Fruit fly (Drosophila melanogaster) whole organism, prepupa: Measurements from ENCODE around the gene Muc14A.

Source experiments
- CG10631 ChIP-seq: fragments of 200-800 bp; sonication (Bioruptor generic); optimal IDR thresholded peaks from 2 replicates; lab custom pipeline; 2016; ENCODE audit warnings: missing biosample characterization, missing genetic modification characterization
- CG11902 ChIP-seq: fragments of 200-800 bp; sonication (Bioruptor generic); optimal IDR thresholded peaks from 3 replicates; lab custom pipeline; 2016; ENCODE audit warnings: missing biosample characterization, missing genetic modification characterization
- CG1621 ChIP-seq: fragments of 200-800 bp; sonication (Bioruptor generic); optimal IDR thresholded peaks from 3 replicates; lab custom pipeline; 2018; ENCODE audit warnings: missing biosample characterization, mild to moderate bottlenecking, missing genetic modification characterization
- CG3032 ChIP-seq: fragments of 200-800 bp; optimal IDR thresholded peaks from 2 replicates; lab custom pipeline; 2019; ENCODE audit warnings: missing biosample characterization, mild to moderate bottlenecking, missing genetic modification characterization, moderate library complexity
- CG31627 ChIP-seq: fragments of 200-800 bp; sonication (Bioruptor generic); optimal IDR thresholded peaks from 3 replicates; lab custom pipeline; 2016; ENCODE audit warnings: missing biosample characterization, missing genetic modification characterization
- CG32006 ChIP-seq: fragments of 200-800 bp; sonication (Bioruptor generic); optimal IDR thresholded peaks from 3 replicates; lab custom pipeline; 2017; ENCODE audit warnings: missing biosample characterization, mild to moderate bottlenecking, missing genetic modification characterization
- CG34406 ChIP-seq: fragments of 200-800 bp; sonication (Bioruptor generic); optimal IDR thresholded peaks from 3 replicates; lab custom pipeline; 2016; ENCODE audit warnings: missing biosample characterization, missing genetic modification characterization
- CG3919 ChIP-seq: fragments of 200-800 bp; sonication (Bioruptor generic); optimal IDR thresholded peaks from 3 replicates; lab custom pipeline; 2016; ENCODE audit warnings: missing biosample characterization, missing genetic modification characterization
- CG4318 ChIP-seq: fragments of 200-800 bp; sonication (Bioruptor generic); optimal IDR thresholded peaks from 3 replicates; lab custom pipeline; 2017; ENCODE audit warnings: missing biosample characterization, mild to moderate bottlenecking, missing genetic modification characterization
- CG6163 ChIP-seq: fragments of 200-800 bp; sonication (Bioruptor generic); IDR thresholded peaks from 3 replicates; pipeline ENCODE4 v1.3.6; 2022; ENCODE audit warnings: missing biosample characterization, missing genetic modification characterization
- CG7368 ChIP-seq: fragments of 200-800 bp; sonication (Bioruptor generic); optimal IDR thresholded peaks from 3 replicates; lab custom pipeline; 2016; ENCODE audit warnings: missing biosample characterization, missing genetic modification characterization
- CG9139 ChIP-seq: fragments of 200-800 bp; sonication (Bioruptor generic); optimal IDR thresholded peaks from 3 replicates; lab custom pipeline; 2017; ENCODE audit warnings: missing biosample characterization, mild to moderate bottlenecking, missing genetic modification characterization
- Eip75B ChIP-seq: fragments of 200-800 bp; sonication (Bioruptor generic); optimal IDR thresholded peaks from 3 replicates; lab custom pipeline; 2016; ENCODE audit warnings: missing biosample characterization, missing genetic modification characterization
- Eip78C ChIP-seq: fragments of 200-800 bp; sonication (Bioruptor generic); peaks from one replicate; lab custom pipeline; 2016; ENCODE audit warnings: missing biosample characterization, missing genetic modification characterization
- Gug ChIP-seq: fragments of 200-800 bp; sonication (Bioruptor generic); IDR thresholded peaks from 2 replicates; pipeline ENCODE4 v1.3.6; 2022; ENCODE audit warnings: missing biosample characterization, missing genetic modification characterization
- Hr39 ChIP-seq: fragments of 200-800 bp; sonication (Bioruptor generic); optimal IDR thresholded peaks from 2 replicates; lab custom pipeline; 2016; ENCODE audit warnings: missing biosample characterization, missing genetic modification characterization
- Smox ChIP-seq: fragments of 200-800 bp; sonication (Bioruptor generic); optimal IDR thresholded peaks from 3 replicates; lab custom pipeline; 2016; ENCODE audit warnings: missing biosample characterization, missing genetic modification characterization
- Sox14 ChIP-seq: fragments of 200-800 bp; sonication (Bioruptor generic); optimal IDR thresholded peaks from 3 replicates; lab custom pipeline; 2016; ENCODE audit warnings: missing biosample characterization, missing genetic modification characterization
- acj6 ChIP-seq: fragments of 200-800 bp; sonication (Bioruptor generic); optimal IDR thresholded peaks from 3 replicates; lab custom pipeline; 2016; ENCODE audit warnings: missing biosample characterization, missing genetic modification characterization
- dac ChIP-seq: fragments of 200-800 bp; sonication (Bioruptor generic); optimal IDR thresholded peaks from 2 replicates; lab custom pipeline; 2017; ENCODE audit warnings: missing biosample characterization, mild to moderate bottlenecking, missing genetic modification characterization
- dsx ChIP-seq: fragments of 200-800 bp; optimal IDR thresholded peaks from 3 replicates; lab custom pipeline; 2019; ENCODE audit warnings: missing biosample characterization, mild to moderate bottlenecking, missing genetic modification characterization, moderate library complexity; ENCODE audit not compliant: poor library complexity, severe bottlenecking
- esn ChIP-seq: fragments of 200-800 bp; sonication (Bioruptor generic); optimal IDR thresholded peaks from 2 replicates; lab custom pipeline; 2016; ENCODE audit warnings: missing biosample characterization, mild to moderate bottlenecking, missing genetic modification characterization, moderate library complexity
- fd59A ChIP-seq: fragments of 200-800 bp; sonication (Bioruptor generic); optimal IDR thresholded peaks from 2 replicates; lab custom pipeline; 2017; ENCODE audit warnings: missing biosample characterization, mild to moderate bottlenecking, missing genetic modification characterization, missing genetic modification reagents
- lz ChIP-seq: fragments of 200-800 bp; sonication (Bioruptor generic); optimal IDR thresholded peaks from 3 replicates; lab custom pipeline; 2016; ENCODE audit warnings: missing biosample characterization, missing genetic modification characterization
- pdm3 ChIP-seq: fragments of 200-800 bp; sonication (Bioruptor generic); optimal IDR thresholded peaks from 3 replicates; lab custom pipeline; 2016; ENCODE audit warnings: missing biosample characterization, missing genetic modification characterization
- salr ChIP-seq, 2 experiments: fragments of 200-800 bp; sonication (Bioruptor generic); optimal IDR thresholded peaks; 3 replicates each; lab custom pipeline; 2016 to 2018; ENCODE audit warnings: missing biosample characterization in 2 of 2, missing genetic modification characterization in 2 of 2, mild to moderate bottlenecking in 1 of 2
- spab ChIP-seq: fragments of 200-800 bp; sonication (Bioruptor generic); optimal IDR thresholded peaks from 2 replicates; lab custom pipeline; 2017; ENCODE audit warnings: missing biosample characterization, mild to moderate bottlenecking, missing genetic modification characterization, missing genetic modification reagents
- ss ChIP-seq, 2 experiments: fragments of 200-800 bp; sonication (Bioruptor generic); optimal IDR thresholded peaks; 2 replicates in 1 of 2; 3 replicates in 1 of 2; lab custom pipeline; 2017 to 2018; ENCODE audit warnings: mild to moderate bottlenecking in 2 of 2, missing biosample characterization in 2 of 2, missing genetic modification characterization in 2 of 2, moderate library complexity in 1 of 2
- svp ChIP-seq: fragments of 200-800 bp; sonication (Bioruptor generic); peaks from one replicate; lab custom pipeline; 2016; ENCODE audit warnings: missing biosample characterization, missing genetic modification characterization
- topi ChIP-seq: fragments of 200-800 bp; sonication (Bioruptor generic); optimal IDR thresholded peaks from 3 replicates; lab custom pipeline; 2016; ENCODE audit warnings: missing biosample characterization, missing genetic modification characterization

Gene Muc14A

dm6 chrX:15996831-15997230, 12.1 kb upstream of the Muc14A start, which contains the start of gene CG8939:
Gene CG8939 (plus strand): TSS chrX:15997016.
- peak; percentile 21 for TF ChIP-seq Eip78C
- TF ChIP-seq CG11902 (GFP tag; lab: Kevin White, UChicago) = no peak

dm6 chrX:16005066-16005465, 3.8 kb upstream of the Muc14A start:
- TF ChIP-seq pdm3 (GFP tag; lab: Kevin White, UChicago) (no peak), svp (GFP tag; lab: Kevin White, UChicago) (no peak), dac (GFP tag; lab: Kevin White, UChicago) (no peak)

dm6 chrX:16005551-16006197, 3.2 kb upstream of the Muc14A start, which contains the start of the genes vap and CG12698:
Gene vap (minus strand): TSS chrX:16005812.
Gene CG12698 (plus strand): TSS chrX:16006147.
- TF ChIP-seq Sox14 = peak; percentile 10
- TF ChIP-seq Smox (GFP tag; lab: Kevin White, UChicago) = no peak
- no peak for TF ChIP-seq acj6 (GFP tag; lab: Kevin White, UChicago)
- TF ChIP-seq topi = peak; percentile 6
- TF ChIP-seq Eip75B (GFP tag; lab: Kevin White, UChicago) = no peak
- TF ChIP-seq lz (GFP tag; lab: Kevin White, UChicago) = peak; percentile 8
- no peak for TF ChIP-seq ss (GFP tag; optimal IDR thresholded peaks at IDR 0.05; lab: Kevin White, UChicago)
- no peak for TF ChIP-seq Gug
- TF ChIP-seq CG31627 (GFP tag; lab: Kevin White, UChicago) = no peak
- TF ChIP-seq Hr39 (GFP tag; lab: Kevin White, UChicago) = no peak
- no peak for TF ChIP-seq CG11902 (GFP tag; lab: Kevin White, UChicago)
- TF ChIP-seq CG3919 (GFP tag; lab: Kevin White, UChicago) = no peak
- no peak for TF ChIP-seq spab
- no peak for TF ChIP-seq CG7368
- no peak for TF ChIP-seq CG3032 (tag; lab: Kevin White, UChicago)
- no peak for TF ChIP-seq CG6163
- TF ChIP-seq dsx (GFP tag; lab: Kevin White, UChicago) = no peak
- TF ChIP-seq Eip78C = peak; percentile 76
- no peak for TF ChIP-seq CG10631 (GFP tag; lab: Kevin White, UChicago)
- TF ChIP-seq pdm3 (GFP tag; lab: Kevin White, UChicago) = no peak
- TF ChIP-seq CG32006 = no peak
- TF ChIP-seq fd59A = no peak
- TF ChIP-seq CG9139 (GFP tag; lab: Kevin White, UChicago) = no peak
- no peak for TF ChIP-seq salr (GFP tag; optimal IDR thresholded peaks at IDR 0.05; lab: Kevin White, UChicago)
- TF ChIP-seq esn (GFP tag; lab: Kevin White, UChicago) = peak; percentile 12
- peak; percentile 47 for TF ChIP-seq svp (GFP tag; lab: Kevin White, UChicago)
- no peak for TF ChIP-seq CG34406
- no peak for TF ChIP-seq CG4318 (GFP tag; lab: Kevin White, UChicago)

- TF ChIP-seq CG1621 (no peak), CG3032 (tag; lab: Kevin White, UChicago) (no peak), Eip78C (peak; percentile 42)
- TF ChIP-seq, all 60 proteins: peak for 1
Observed at dm6 chrX:16062720-16063413, 54.0 kb downstream of the Muc14A start, which contains the start of gene CG12395. Gene CG12395 (minus strand): TSS chrX:16062898.

- TF ChIP-seq Eip78C (peak; percentile 27), ss (GFP tag; optimal IDR thresholded peaks at IDR 0.05; lab: Kevin White, UChicago) (no peak)
- TF ChIP-seq, all 60 proteins: peak for 1
Observed at dm6 chrX:16063414-16063938, 54.6 kb downstream of the Muc14A start, which contains the start of gene dpr18. Gene dpr18 (plus strand): TSS chrX:16063738.
